Worm (Caenorhabditis elegans) whole organism, mixed stage, embryonic: ENCODE data around the gene npr-15.

Source experiments
- M03D4.4 ChIP-seq: sonication (generic microtip); optimal IDR thresholded peaks from 2 replicates; lab custom pipeline; 2017; ENCODE audit warnings: mild to moderate bottlenecking, missing genetic modification characterization, missing compliant biosample characterization
- bed-3 ChIP-seq: fragments of 200-800 bp; sonication (Bioruptor generic); optimal IDR thresholded peaks from 3 replicates; lab custom pipeline; 2018; ENCODE audit warnings: mild to moderate bottlenecking, missing genetic modification characterization, moderate library complexity, missing compliant biosample characterization
- blmp-1 ChIP-seq: fragments of 150-350 bp; optimal IDR thresholded peaks from 2 replicates; lab custom pipeline; 2014; ENCODE audit warnings: missing biosample characterization, missing genetic modification characterization
- ceh-39 ChIP-seq: fragments of 150-350 bp; optimal IDR thresholded peaks from 2 replicates; lab custom pipeline; 2014; ENCODE audit warnings: missing biosample characterization, missing genetic modification characterization
- ceh-43 ChIP-seq: fragments of 200-800 bp; sonication (Bioruptor generic); optimal IDR thresholded peaks from 2 replicates; lab custom pipeline; 2018; ENCODE audit warnings: mild to moderate bottlenecking, missing genetic modification characterization, moderate library complexity, missing compliant biosample characterization
- ceh-83 ChIP-seq: fragments of 200-800 bp; sonication (Bioruptor generic); optimal IDR thresholded peaks from 2 replicates; lab custom pipeline; 2018; ENCODE audit warnings: mild to moderate bottlenecking, missing genetic modification characterization, missing compliant biosample characterization
- ces-1 ChIP-seq: fragments of 150-350 bp; optimal IDR thresholded peaks from 2 replicates; lab custom pipeline; 2014; ENCODE audit warnings: missing biosample characterization, missing genetic modification reagents, missing genetic modification characterization
- cnd-1 ChIP-seq: fragments of 200-800 bp; sonication (Bioruptor generic); optimal IDR thresholded peaks from 2 replicates; lab custom pipeline; 2018; ENCODE audit warnings: mild to moderate bottlenecking, missing genetic modification characterization, missing compliant biosample characterization
- elt-1 ChIP-seq: sonication (generic microtip); optimal IDR thresholded peaks from 2 replicates; lab custom pipeline; 2017; ENCODE audit warnings: missing genetic modification characterization, mild to moderate bottlenecking, missing compliant biosample characterization, antibody characterized with exemption, moderate library complexity, borderline replicate concordance; ENCODE audit not compliant: insufficient read depth
- elt-3 ChIP-seq: fragments of 150-350 bp; optimal IDR thresholded peaks from 2 replicates; lab custom pipeline; 2014; ENCODE audit warnings: missing biosample characterization, missing genetic modification characterization
- flh-1 ChIP-seq: fragments of 200-800 bp; sonication (Bioruptor generic); optimal IDR thresholded peaks from 2 replicates; lab custom pipeline; 2018; ENCODE audit warnings: mild to moderate bottlenecking, missing genetic modification characterization, moderate library complexity, missing compliant biosample characterization
- hlh-1 ChIP-seq: fragments of 150-350 bp; optimal IDR thresholded peaks from 2 replicates; lab custom pipeline; 2014; ENCODE audit warnings: missing biosample characterization, missing genetic modification reagents, missing genetic modification characterization
- lin-13 ChIP-seq: fragments of 150-350 bp; optimal IDR thresholded peaks from 2 replicates; lab custom pipeline; 2014; ENCODE audit warnings: missing biosample characterization, missing genetic modification characterization
- lin-32 ChIP-seq: fragments of 200-800 bp; sonication (Bioruptor generic); optimal IDR thresholded peaks from 2 replicates; lab custom pipeline; 2018; ENCODE audit warnings: mild to moderate bottlenecking, missing genetic modification characterization, missing compliant biosample characterization
- lsy-2 ChIP-seq: fragments of 150-350 bp; optimal IDR thresholded peaks from 2 replicates; lab custom pipeline; 2014; ENCODE audit warnings: missing biosample characterization, missing genetic modification characterization
- mep-1 ChIP-seq: fragments of 150-350 bp; optimal IDR thresholded peaks from 2 replicates; lab custom pipeline; 2017; ENCODE audit warnings: missing biosample characterization, missing genetic modification reagents, missing genetic modification characterization, inconsistent platforms
- mls-2 ChIP-seq: sonication (generic microtip); optimal IDR thresholded peaks from 2 replicates; lab custom pipeline; 2016; ENCODE audit warnings: mild to moderate bottlenecking, missing genetic modification characterization, moderate library complexity, missing compliant biosample characterization
- nhr-12 ChIP-seq: fragments of 150-350 bp; optimal IDR thresholded peaks from 2 replicates; lab custom pipeline; 2014; ENCODE audit warnings: missing biosample characterization, missing genetic modification characterization
- nhr-2 ChIP-seq: fragments of 150-350 bp; optimal IDR thresholded peaks from 2 replicates; lab custom pipeline; 2014; ENCODE audit warnings: missing biosample characterization, missing genetic modification characterization
- nhr-237 ChIP-seq: fragments of 150-350 bp; optimal IDR thresholded peaks from 2 replicates; lab custom pipeline; 2014; ENCODE audit warnings: missing biosample characterization, missing genetic modification characterization
- nhr-28 ChIP-seq: fragments of 150-350 bp; optimal IDR thresholded peaks from 2 replicates; lab custom pipeline; 2014; ENCODE audit warnings: missing biosample characterization, missing genetic modification characterization
- nhr-76 ChIP-seq: sonication (generic microtip); optimal IDR thresholded peaks from 2 replicates; lab custom pipeline; 2017; ENCODE audit warnings: missing biosample characterization, missing genetic modification characterization
- pha-4 ChIP-seq: fragments of 150-350 bp; optimal IDR thresholded peaks from 2 replicates; lab custom pipeline; 2018; ENCODE audit warnings: missing biosample characterization, missing genetic modification reagents, missing genetic modification characterization
- sem-2 ChIP-seq: fragments of 200-800 bp; sonication (Bioruptor generic); optimal IDR thresholded peaks from 2 replicates; lab custom pipeline; 2018; ENCODE audit warnings: mild to moderate bottlenecking, missing genetic modification characterization, missing compliant biosample characterization
- snpc-4 ChIP-seq: fragments of 150-350 bp; optimal IDR thresholded peaks from 2 replicates; lab custom pipeline; 2014; ENCODE audit warnings: missing biosample characterization, missing genetic modification characterization
- sptf-1 ChIP-seq: sonication (generic microtip); optimal IDR thresholded peaks from 2 replicates; lab custom pipeline; 2017; ENCODE audit warnings: mild to moderate bottlenecking, missing genetic modification characterization, moderate library complexity, missing compliant biosample characterization
- tbx-8 ChIP-seq: fragments of 200-800 bp; sonication (Bioruptor generic); optimal IDR thresholded peaks from 2 replicates; lab custom pipeline; 2018; ENCODE audit warnings: mild to moderate bottlenecking, missing genetic modification characterization, moderate library complexity, missing compliant biosample characterization
- unc-120 ChIP-seq: sonication (generic microtip); optimal IDR thresholded peaks from 2 replicates; lab custom pipeline; 2017; ENCODE audit warnings: missing genetic modification characterization, missing compliant biosample characterization; ENCODE audit not compliant: poor library complexity, severe bottlenecking
- unc-39 ChIP-seq: fragments of 150-350 bp; optimal IDR thresholded peaks from 2 replicates; lab custom pipeline; 2014; ENCODE audit warnings: missing biosample characterization, missing genetic modification characterization
- unc-62 ChIP-seq: fragments of 150-350 bp; optimal IDR thresholded peaks from 2 replicates; lab custom pipeline; 2014; ENCODE audit warnings: missing biosample characterization, missing genetic modification reagents, missing genetic modification characterization
- zip-8 ChIP-seq: fragments of 150-350 bp; optimal IDR thresholded peaks from 2 replicates; lab custom pipeline; 2014; ENCODE audit warnings: missing biosample characterization, missing genetic modification characterization
- ztf-11 ChIP-seq: fragments of 150-350 bp; optimal IDR thresholded peaks from 2 replicates; lab custom pipeline; 2014; ENCODE audit warnings: missing biosample characterization, missing genetic modification characterization

Gene npr-15

ce11 chrIII:3734007-3734406 is 39.5 kb upstream of the npr-15 start, which contains the start of gene F34D10.3:
F34D10.3 (plus strand) TSS chrIII:3734255.
- no peak for TF ChIP-seq M03D4.4 (tag; lab: Kevin White, UChicago)
- TF ChIP-seq ces-1 (GFP tag; lab: Kevin White, UChicago): peak; percentile 53
- TF ChIP-seq mep-1 (tag; lab: Kevin White, UChicago): peak; percentile 8
- no peak for TF ChIP-seq unc-39
- no peak for TF ChIP-seq sem-2 (GFP tag; lab: Kevin White, UChicago)
- no peak for TF ChIP-seq bed-3 (GFP tag; lab: Kevin White, UChicago)
- TF ChIP-seq elt-3 (tag; lab: Kevin White, UChicago): no peak
- TF ChIP-seq flh-1 (GFP tag; lab: Kevin White, UChicago): no peak
- TF ChIP-seq mls-2: no peak
- TF ChIP-seq nhr-237: no peak
- TF ChIP-seq lsy-2 (tag; lab: Kevin White, UChicago): peak; percentile 14
- TF ChIP-seq pha-4: no peak

- TF ChIP-seq nhr-28 (tag; lab: Kevin White, UChicago) (no peak), lin-32 (GFP tag; lab: Kevin White, UChicago) (no peak), nhr-237 (no peak), elt-1 (tag; lab: Kevin White, UChicago) (no peak)
Observed at ce11 chrIII:3730475-3730874, 36.0 kb upstream of the npr-15 start, which contains the start of gene F34D10.8. F34D10.8 (plus strand) TSS chrIII:3730775.

ce11 chrIII:3729520-3729919 is 35.0 kb upstream of the npr-15 start, which contains the start of gene F34D10.9:
F34D10.9 (minus strand) TSS chrIII:3729620.
- no peak for TF ChIP-seq tbx-8
- no peak for TF ChIP-seq cnd-1
- no peak for TF ChIP-seq snpc-4 (tag; lab: Kevin White, UChicago)
- no peak for TF ChIP-seq ztf-11 (tag; lab: Kevin White, UChicago)
- no peak for TF ChIP-seq hlh-1
- TF ChIP-seq nhr-28 (tag; lab: Kevin White, UChicago): no peak
- no peak for TF ChIP-seq zip-8 (tag; lab: Kevin White, UChicago)
- no peak for TF ChIP-seq pha-4
- no peak for TF ChIP-seq ceh-39 (tag; lab: Kevin White, UChicago)
- no peak for TF ChIP-seq nhr-237
- no peak for TF ChIP-seq nhr-76
- TF ChIP-seq elt-3 (tag; lab: Kevin White, UChicago): no peak
- TF ChIP-seq bed-3 (GFP tag; lab: Kevin White, UChicago): no peak
- TF ChIP-seq sptf-1: no peak
- TF ChIP-seq M03D4.4 (tag; lab: Kevin White, UChicago): no peak

DNA sequence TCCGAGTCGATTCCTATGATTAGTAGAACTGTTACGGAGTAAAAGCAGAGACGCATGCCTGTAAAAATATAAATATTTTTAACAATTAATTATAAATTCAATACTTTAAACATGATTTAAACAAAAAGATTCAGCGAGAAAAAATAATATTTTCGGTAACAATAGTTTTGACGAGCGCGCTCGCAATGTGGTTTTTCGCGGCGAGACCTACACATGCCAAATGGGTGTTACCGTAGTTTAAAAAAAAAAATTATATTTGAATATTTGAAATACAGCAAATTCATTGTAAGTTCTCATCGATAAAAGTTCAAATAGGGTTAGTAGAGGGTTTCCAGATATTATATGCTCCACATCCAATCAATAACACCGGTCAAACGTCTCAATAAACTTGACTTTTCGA is 32.0 kb upstream of the npr-15 start, which contains the start of gene gldi-5:
gldi-5 (minus strand) TSS at position 58 of the 400 bp plus-strand sequence.
- no peak for TF ChIP-seq ceh-83
- no peak for TF ChIP-seq pha-4
- no peak for TF ChIP-seq mls-2
- no peak for TF ChIP-seq snpc-4 (tag; lab: Kevin White, UChicago)
- no peak for TF ChIP-seq sptf-1
- no peak for TF ChIP-seq unc-62 (GFP tag; lab: Kevin White, UChicago)
- TF ChIP-seq cnd-1: no peak
- no peak for TF ChIP-seq ztf-11 (tag; lab: Kevin White, UChicago)
- no peak for TF ChIP-seq zip-8 (tag; lab: Kevin White, UChicago)
- TF ChIP-seq elt-1 (tag; lab: Kevin White, UChicago): no peak

ce11 chrIII:3724880-3725279 is 30.4 kb upstream of the npr-15 start, which contains the start of gene C14B1.12:
C14B1.12 (minus strand) TSS chrIII:3724980.
- TF ChIP-seq sptf-1: no peak
- TF ChIP-seq nhr-237: no peak
- no peak for TF ChIP-seq nhr-28 (tag; lab: Kevin White, UChicago)
- no peak for TF ChIP-seq ceh-39 (tag; lab: Kevin White, UChicago)
- TF ChIP-seq nhr-76: no peak
- TF ChIP-seq unc-62 (GFP tag; lab: Kevin White, UChicago): no peak

DNA sequence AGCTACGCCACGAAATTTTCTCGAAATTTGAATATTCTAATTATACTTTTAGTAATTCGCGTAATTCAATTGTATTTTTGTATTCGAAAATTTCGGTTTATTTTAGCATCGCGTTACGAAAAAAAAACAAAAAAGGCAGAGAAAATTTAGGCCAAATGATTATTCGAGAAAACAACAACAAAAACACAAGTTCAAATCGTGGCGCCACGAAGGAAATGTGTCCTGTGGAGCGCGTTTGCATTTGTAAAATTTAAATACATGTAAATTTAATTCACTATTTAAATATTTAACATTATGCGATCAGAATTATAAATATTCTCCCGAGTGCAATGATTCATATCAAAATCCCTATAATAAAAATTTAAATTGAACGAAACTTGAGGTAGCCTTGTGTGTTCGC is 29.3 kb upstream of the npr-15 start:
- no peak for TF ChIP-seq unc-120 (tag; lab: Kevin White, UChicago)
- no peak for TF ChIP-seq tbx-8
- no peak for TF ChIP-seq sem-2 (GFP tag; lab: Kevin White, UChicago)
- TF ChIP-seq ztf-11 (tag; lab: Kevin White, UChicago): no peak
- no peak for TF ChIP-seq hlh-1
- no peak for TF ChIP-seq elt-1 (tag; lab: Kevin White, UChicago)
- TF ChIP-seq pha-4: no peak
- TF ChIP-seq blmp-1: no peak
- no peak for TF ChIP-seq lin-13 (tag; lab: Kevin White, UChicago)
- no peak for TF ChIP-seq nhr-12 (tag; lab: Kevin White, UChicago)
- no peak for TF ChIP-seq elt-3 (tag; lab: Kevin White, UChicago)
- no peak for TF ChIP-seq M03D4.4 (tag; lab: Kevin White, UChicago)
- TF ChIP-seq flh-1 (GFP tag; lab: Kevin White, UChicago): no peak
- TF ChIP-seq ceh-39 (tag; lab: Kevin White, UChicago): no peak
- TF ChIP-seq lin-32 (GFP tag; lab: Kevin White, UChicago): no peak
- TF ChIP-seq snpc-4 (tag; lab: Kevin White, UChicago): no peak
- no peak for TF ChIP-seq bed-3 (GFP tag; lab: Kevin White, UChicago)
- TF ChIP-seq nhr-2 (tag; lab: Kevin White, UChicago): no peak
- no peak for TF ChIP-seq ceh-43
